Worm (Caenorhabditis elegans): Measurements from ENCODE around the gene Y38F1A.2.

DNA sequence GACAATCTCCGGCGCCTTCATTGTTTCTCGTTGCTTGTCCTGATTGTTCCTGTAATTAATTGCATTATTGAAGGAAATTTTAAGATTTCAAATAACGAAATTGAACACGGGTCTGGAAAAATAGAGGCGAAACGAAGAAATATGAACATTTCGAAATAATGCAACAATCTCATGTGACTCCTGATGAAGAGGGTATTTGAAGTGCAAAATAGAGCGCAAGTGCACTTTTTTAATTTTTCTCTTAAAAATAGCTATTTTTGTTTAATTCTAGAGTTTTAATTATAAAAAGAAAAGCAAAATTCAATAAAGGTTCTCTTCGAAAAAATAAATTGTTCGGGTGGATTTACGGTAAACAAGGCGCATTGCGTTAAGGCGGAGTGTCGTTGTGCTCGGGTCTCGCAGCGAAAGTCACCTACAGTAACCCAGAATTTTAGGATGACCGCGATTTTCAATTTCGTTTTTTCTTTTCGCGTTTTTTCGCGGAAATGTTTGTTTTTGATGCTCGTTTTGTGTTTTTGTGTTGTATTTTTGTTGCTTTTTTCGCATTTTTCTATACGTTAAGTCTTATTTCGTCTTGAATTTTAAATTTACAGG lies 35.7 kb upstream of the Y38F1A.2 start, which contains the start of the genes F58G1.2 and wago-4:
- TF ChIP-seq nhr-237 (tag; optimal IDR thresholded peaks at IDR 0.05) (no peak), nhr-28 (tag; optimal IDR thresholded peaks at IDR 0.05) (no peak), blmp-1 (tag; optimal IDR thresholded peaks at IDR 0.05) (no peak), nhr-76 (tag; optimal IDR thresholded peaks at IDR 0.05) (no peak), sem-2 (GFP tag; optimal IDR thresholded peaks at IDR 0.05) (no peak), ceh-39 (tag; optimal IDR thresholded peaks at IDR 0.05) (no peak)
